Fruit fly (Drosophila melanogaster) whole organism, pupa: Measurements from ENCODE around the gene Ret.

ENCODE experiments used
- CG12605 ChIP-seq: fragments of 200-800 bp; sonication (Bioruptor generic); IDR thresholded peaks from 2 replicates; pipeline ENCODE4 v1.3.6; 2022; ENCODE audit warnings: missing biosample characterization, missing genetic modification characterization
- CG13204 ChIP-seq: fragments of 200-800 bp; sonication (Bioruptor generic); optimal IDR thresholded peaks from 2 replicates; lab custom pipeline; 2018; ENCODE audit warnings: missing biosample characterization, mild to moderate bottlenecking, missing genetic modification characterization, moderate library complexity
- CG14655 ChIP-seq: fragments of 200-800 bp; sonication (Bioruptor generic); optimal IDR thresholded peaks from 3 replicates; lab custom pipeline; 2017; ENCODE audit warnings: mild to moderate bottlenecking, missing biosample characterization, missing genetic modification reagents, missing genetic modification characterization
- CG15710 ChIP-seq: fragments of 200-800 bp; sonication (Bioruptor generic); optimal IDR thresholded peaks from 2 replicates; lab custom pipeline; 2018; ENCODE audit warnings: missing biosample characterization, mild to moderate bottlenecking, missing genetic modification characterization, moderate library complexity
- CG17806 ChIP-seq: fragments of 200-800 bp; sonication (Bioruptor generic); optimal IDR thresholded peaks from 2 replicates; lab custom pipeline; 2018; ENCODE audit warnings: missing biosample characterization, mild to moderate bottlenecking, missing genetic modification characterization, moderate library complexity
- CG32121 ChIP-seq: fragments of 200-800 bp; sonication (Bioruptor generic); IDR thresholded peaks from 2 replicates; pipeline ENCODE4 v1.3.6; 2022; ENCODE audit warnings: missing biosample characterization, missing genetic modification characterization
- CG34367 ChIP-seq: fragments of 200-800 bp; sonication (Bioruptor generic); optimal IDR thresholded peaks from 2 replicates; lab custom pipeline; 2018; ENCODE audit warnings: missing biosample characterization, mild to moderate bottlenecking, missing genetic modification characterization
- CG8159 ChIP-seq: fragments of 200-800 bp; sonication (Bioruptor generic); optimal IDR thresholded peaks from 3 replicates; lab custom pipeline; 2018; ENCODE audit warnings: missing biosample characterization, mild to moderate bottlenecking, missing genetic modification characterization, moderate library complexity
- CG8301 ChIP-seq: fragments of 200-800 bp; sonication (Bioruptor generic); optimal IDR thresholded peaks from 2 replicates; lab custom pipeline; 2018; ENCODE audit warnings: missing biosample characterization, mild to moderate bottlenecking, missing genetic modification characterization
- EcR ChIP-seq: fragments of 200-800 bp; sonication (Bioruptor generic); optimal IDR thresholded peaks from 3 replicates; lab custom pipeline; 2019; ENCODE audit warnings: missing biosample characterization, missing genetic modification characterization, mild to moderate bottlenecking, moderate library complexity, missing genetic modification reagents
- Ets98B ChIP-seq: fragments of 200-800 bp; sonication (Bioruptor generic); IDR thresholded peaks from 2 replicates; pipeline ENCODE4 v1.3.6; 2022; ENCODE audit warnings: missing biosample characterization, missing genetic modification characterization
- Pif1B ChIP-seq: fragments of 200-800 bp; sonication (Bioruptor generic); optimal IDR thresholded peaks from 3 replicates; lab custom pipeline; 2016; ENCODE audit warnings: missing biosample characterization, missing genetic modification characterization
- fd96Ca ChIP-seq: fragments of 200-800 bp; sonication (Bioruptor generic); IDR thresholded peaks from 3 replicates; pipeline ENCODE4 v1.3.6; 2022; ENCODE audit warnings: missing biosample characterization, missing genetic modification characterization
- gl ChIP-seq: fragments of 200-800 bp; sonication (Bioruptor generic); optimal IDR thresholded peaks from 2 replicates; lab custom pipeline; 2018; ENCODE audit warnings: missing biosample characterization, mild to moderate bottlenecking, missing genetic modification characterization

dm6 chr2L:21189273-21189781, 9.2 kb downstream of the Ret start:
- TF ChIP-seq gl (tag; lab: Kevin White, UChicago) (no peak), CG17806 (no peak), EcR (GFP tag; lab: Kevin White, UChicago) (no peak), CG34367 (tag; lab: Kevin White, UChicago) (no peak), CG13204 (GFP tag; lab: Kevin White, UChicago) (no peak), fd96Ca (GFP tag; lab: Robert Waterston, UW) (no peak), Pif1B (GFP tag; lab: Kevin White, UChicago) (no peak), CG8159 (tag; lab: Kevin White, UChicago) (no peak), CG14655 (GFP tag; lab: Kevin White, UChicago) (no peak), CG8301 (tag; lab: Kevin White, UChicago) (no peak), Ets98B (GFP tag; lab: Robert Waterston, UW) (no peak), CG12605 (GFP tag; lab: Robert Waterston, UW) (no peak), CG32121 (GFP tag; lab: Robert Waterston, UW) (no peak), CG15710 (tag; lab: Kevin White, UChicago) (no peak)
